Fruit fly (Drosophila melanogaster): Measurements from ENCODE around the gene CG12729.

Gene CG12729

DNA sequence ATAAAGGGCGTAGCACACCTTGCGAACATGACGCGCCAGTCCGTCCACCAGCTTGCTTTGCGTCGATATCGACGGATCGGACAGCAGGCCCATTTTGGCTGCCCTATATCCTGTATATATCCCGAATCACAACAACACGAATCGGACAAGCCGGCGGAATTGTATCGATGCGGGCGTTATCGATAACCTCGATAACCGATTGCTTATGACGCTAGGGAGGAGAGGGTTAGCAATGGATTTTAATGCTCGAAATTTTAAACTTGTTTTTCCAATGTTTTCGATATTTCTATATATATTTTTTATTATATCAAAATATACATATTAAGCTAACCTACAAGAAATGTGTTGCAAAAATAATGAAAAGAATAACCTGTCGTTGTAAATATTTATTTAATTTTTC, 28.1 kb downstream of the CG12729 start, which contains the start of gene GAA1 (continued):
- TF ChIP-seq lab (GFP tag; optimal IDR thresholded peaks at IDR 0.05) (no peak), kay (GFP tag; optimal IDR thresholded peaks at IDR 0.05) (no peak), CG8924 (tag; optimal IDR thresholded peaks at IDR 0.05) (no peak), her (GFP tag; optimal IDR thresholded peaks at IDR 0.05) (no peak), ara (GFP tag; IDR thresholded peaks at IDR 0.05) (no peak), CG2712 (tag; optimal IDR thresholded peaks at IDR 0.05) (peak; percentile 29), CG34224 (GFP tag; IDR thresholded peaks at IDR 0.05; ENCODE audit: partially characterized antibody) (peak; percentile 89), Drgx (GFP tag; IDR thresholded peaks at IDR 0.05) (no peak), corto (GFP tag; optimal IDR thresholded peaks at IDR 0.05) (no peak), CG16813 (GFP tag; IDR thresholded peaks at IDR 0.05; ENCODE audit: partially characterized antibody) (peak; percentile 83), CG12769 (tag; optimal IDR thresholded peaks at IDR 0.05) (no peak), CG8089 (GFP tag; optimal IDR thresholded peaks at IDR 0.05) (no peak), dati (GFP tag; IDR thresholded peaks at IDR 0.05) (no peak), Neu2 (GFP tag; optimal IDR thresholded peaks at IDR 0.05; ENCODE audit: borderline replicate concordance) (no peak), CG4730 (GFP tag; IDR thresholded peaks at IDR 0.05) (no peak), CG7839 (tag; optimal IDR thresholded peaks at IDR 0.05) (no peak), Optix (GFP tag; IDR thresholded peaks at IDR 0.05) (no peak), Trl (optimal IDR thresholded peaks at IDR 0.05) (no peak), Trl (GFP tag; optimal IDR thresholded peaks at IDR 0.05) (no peak), CG12219 (GFP tag; optimal IDR thresholded peaks at IDR 0.05) (no peak), lola (GFP tag; optimal IDR thresholded peaks at IDR 0.05) (no peak), kni (GFP tag; optimal IDR thresholded peaks at IDR 0.05) (no peak), HmgZ (tag; optimal IDR thresholded peaks at IDR 0.05) (no peak), CG12104 (GFP tag; optimal IDR thresholded peaks at IDR 0.05) (no peak), CkIIα-i1 (GFP tag; IDR thresholded peaks at IDR 0.05) (no peak), luna (GFP tag; optimal IDR thresholded peaks at IDR 0.05) (no peak), Lhr (GFP tag; optimal IDR thresholded peaks at IDR 0.05) (no peak), nau (GFP tag; optimal IDR thresholded peaks at IDR 0.05) (no peak), btn (GFP tag; optimal IDR thresholded peaks at IDR 0.05) (no peak), en (GFP tag; optimal IDR thresholded peaks at IDR 0.05) (no peak), CG7271 (tag; optimal IDR thresholded peaks at IDR 0.05) (no peak), CG30431 (GFP tag; optimal IDR thresholded peaks at IDR 0.05) (no peak), CG1792 (GFP tag; optimal IDR thresholded peaks at IDR 0.05) (no peak), dmrt99B (tag; optimal IDR thresholded peaks at IDR 0.05) (no peak), nerfin-1 (tag; optimal IDR thresholded peaks at IDR 0.05) (no peak), CG10959 (GFP tag; IDR thresholded peaks at IDR 0.05) (no peak), CG7357 (GFP tag; IDR thresholded peaks at IDR 0.05) (no peak), Side (GFP tag; optimal IDR thresholded peaks at IDR 0.05) (no peak), crc (GFP tag; optimal IDR thresholded peaks at IDR 0.05) (no peak), slp2 (GFP tag; optimal IDR thresholded peaks at IDR 0.05) (no peak), twi (tag; optimal IDR thresholded peaks at IDR 0.05) (no peak), repo (GFP tag; optimal IDR thresholded peaks at IDR 0.05) (no peak), E2f1 (GFP tag; IDR thresholded peaks at IDR 0.05) (no peak), CG13123 (GFP tag; optimal IDR thresholded peaks at IDR 0.05) (no peak), bcd (GFP tag; optimal IDR thresholded peaks at IDR 0.05) (no peak), CG6175 (GFP tag; IDR thresholded peaks at IDR 0.05) (no peak), sug (tag; optimal IDR thresholded peaks at IDR 0.05) (no peak), CG11085 (GFP tag; IDR thresholded peaks at IDR 0.05) (no peak), CG11695 (GFP tag; IDR thresholded peaks at IDR 0.05) (no peak), pros (GFP tag; optimal IDR thresholded peaks at IDR 0.05) (no peak), CG17186 (GFP tag; optimal IDR thresholded peaks at IDR 0.05) (no peak), CG11560 (tag; IDR thresholded peaks at IDR 0.05) (no peak), CG4617 (GFP tag; optimal IDR thresholded peaks at IDR 0.05; ENCODE audit: borderline replicate concordance) (no peak)
